Fruit fly (Drosophila melanogaster) whole organism: ENCODE results near the gene CG14634.

Source experiments
- CG8478 ChIP-seq: fragments of >200 bp; optimal IDR thresholded peaks from 2 replicates; lab custom pipeline; 2018; ENCODE audit warnings: inconsistent platforms
- Dll ChIP-seq: fragments of >200 bp; optimal IDR thresholded peaks from 2 replicates; lab custom pipeline; 2017
- EcR ChIP-seq, 2 experiments: fragments of >200 bp; optimal IDR thresholded peaks; 2 replicates each; lab custom pipeline; 2017; ENCODE audit warnings: missing biosample characterization in 2 of 2, missing genetic modification characterization in 2 of 2, missing genetic modification reagents in 2 of 2
- pan ChIP-seq: fragments of >200 bp; optimal IDR thresholded peaks from 2 replicates; lab custom pipeline; 2017
- psq ChIP-seq: fragments of >200 bp; optimal IDR thresholded peaks from 2 replicates; lab custom pipeline; 2017
- usp ChIP-seq: fragments of >200 bp; optimal IDR thresholded peaks from 2 replicates; lab custom pipeline; 2017; ENCODE audit warnings: missing biosample characterization, missing genetic modification characterization, mixed read lengths

Gene CG14634

DNA sequence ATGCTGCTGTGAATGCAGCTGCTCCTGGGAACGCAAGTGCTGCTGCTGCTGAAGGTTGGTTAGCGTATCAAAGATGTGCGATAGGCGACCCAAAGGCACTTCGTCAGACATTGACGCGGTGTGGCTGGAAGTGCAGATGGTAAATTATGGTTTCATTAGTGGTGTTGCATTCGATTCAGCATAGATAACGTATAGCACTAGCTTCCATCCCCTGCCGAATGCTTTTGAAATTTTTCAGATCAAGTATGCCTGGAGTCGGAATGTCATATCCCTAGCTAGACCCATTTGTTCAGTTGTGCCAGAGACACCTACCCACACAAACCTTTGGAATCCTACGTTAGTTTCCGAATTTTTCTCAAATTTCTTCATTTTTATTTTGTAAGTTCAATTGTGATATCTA is 31.8 kb downstream of the CG14634 start, which contains the start of gene CG11663:
TSS of gene CG11663 (plus strand) at position 301 of the 400 bp plus-strand sequence.
- no peak for TF ChIP-seq usp (GFP tag; lab: Kevin White, UChicago)
- no peak for TF ChIP-seq pan
- no peak for TF ChIP-seq Dll (lab: Kevin White, UChicago)
- TF ChIP-seq CG8478 (lab: Kevin White, UChicago) = no peak
- TF ChIP-seq EcR (GFP tag; optimal IDR thresholded peaks at IDR 0.05; lab: Kevin White, UChicago) = no peak
- no peak for TF ChIP-seq psq (lab: Kevin White, UChicago)

DNA sequence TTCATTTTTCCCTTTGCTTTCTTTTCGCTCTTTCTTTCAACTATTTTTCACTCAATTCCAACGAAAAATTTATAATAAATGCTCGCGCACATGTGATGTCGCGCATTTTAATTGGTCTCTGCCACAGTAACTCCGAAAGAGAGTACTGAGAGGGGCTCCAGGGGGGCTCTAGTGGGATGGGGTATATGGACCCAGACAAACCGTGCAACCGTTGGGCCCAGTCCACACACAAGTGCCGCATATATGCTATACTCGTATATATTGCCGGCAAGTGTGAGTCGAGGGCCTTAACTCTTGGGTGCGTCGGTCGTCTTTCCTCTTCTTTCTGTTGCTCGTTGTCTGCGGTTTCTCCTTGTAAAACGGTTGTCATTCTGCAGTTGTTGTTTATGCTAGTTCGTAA is 36.0 kb downstream of the CG14634 start:
- peak in 1 of 2 experiments; percentile 14 for TF ChIP-seq EcR (GFP tag; optimal IDR thresholded peaks at IDR 0.05; lab: Kevin White, UChicago)
- no peak for TF ChIP-seq psq (lab: Kevin White, UChicago)
- no peak for TF ChIP-seq CG8478 (lab: Kevin White, UChicago)
- TF ChIP-seq usp (GFP tag; lab: Kevin White, UChicago) = no peak
- TF ChIP-seq pan = no peak
- no peak for TF ChIP-seq Dll (lab: Kevin White, UChicago)

DNA sequence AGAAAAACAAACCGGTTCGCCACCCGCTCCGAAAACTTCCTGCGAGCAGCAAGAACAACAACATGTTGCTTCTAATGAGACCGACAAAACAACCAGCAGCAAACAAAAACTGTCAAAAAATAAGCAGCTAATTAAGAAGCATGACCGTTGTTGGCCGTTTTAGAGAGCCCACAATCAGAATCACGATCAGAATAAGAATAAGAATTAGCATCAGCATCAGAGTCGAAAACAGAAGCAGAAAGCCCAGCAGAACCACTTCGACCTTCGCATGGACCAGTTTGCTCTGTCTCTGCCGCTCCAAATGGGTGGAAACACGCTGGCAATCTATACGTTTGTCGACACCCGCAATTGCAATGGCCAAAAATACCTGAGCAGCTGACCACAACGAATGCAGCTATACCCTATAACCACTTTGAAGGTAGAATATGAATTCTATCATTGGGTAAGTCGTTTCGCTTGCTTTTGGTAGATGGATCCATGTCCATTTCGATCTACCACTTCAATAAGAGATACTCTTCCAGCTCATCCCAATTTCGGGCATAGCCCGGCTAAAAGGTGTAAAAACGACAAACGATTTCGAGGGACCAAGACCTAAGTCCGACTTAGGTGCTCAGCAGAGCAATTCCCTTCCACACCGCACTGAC is 37.1 kb downstream of the CG14634 start:
- TF ChIP-seq pan (no peak), usp (GFP tag; lab: Kevin White, UChicago) (no peak), psq (lab: Kevin White, UChicago) (no peak), EcR (GFP tag; optimal IDR thresholded peaks at IDR 0.05; lab: Kevin White, UChicago) (no peak), CG8478 (lab: Kevin White, UChicago) (no peak), Dll (lab: Kevin White, UChicago) (no peak)

DNA sequence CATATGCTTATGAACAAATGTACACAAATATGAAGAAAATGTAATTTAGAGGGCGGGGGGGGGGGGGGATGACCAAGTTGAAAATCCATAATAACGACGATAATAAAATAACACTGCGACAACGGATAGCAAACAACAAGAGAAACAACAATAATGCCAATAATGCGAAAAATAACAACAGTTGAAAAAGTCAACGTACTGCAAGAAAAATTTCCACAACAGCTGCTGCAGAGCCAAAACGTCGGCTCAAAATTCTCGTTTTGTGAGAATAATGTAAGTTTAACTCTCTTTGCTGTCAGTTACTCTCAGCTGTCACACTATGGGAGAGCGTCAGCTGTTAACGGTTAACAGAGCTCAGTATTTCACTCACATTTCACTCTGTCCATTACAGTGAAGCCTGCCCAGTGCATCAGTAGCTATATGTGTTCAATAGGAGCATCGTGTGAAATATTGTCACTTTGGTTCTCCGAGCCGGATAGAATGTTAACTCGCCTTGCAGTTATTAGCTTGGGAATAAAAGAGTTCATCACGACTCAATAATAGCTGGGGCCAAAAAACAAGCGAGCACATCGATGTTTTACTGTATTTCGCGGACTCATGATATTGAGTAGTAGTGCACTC is 38.4 kb downstream of the CG14634 start:
- TF ChIP-seq EcR (GFP tag; optimal IDR thresholded peaks at IDR 0.05; lab: Kevin White, UChicago) (no peak), pan (no peak), CG8478 (lab: Kevin White, UChicago) (no peak), psq (lab: Kevin White, UChicago) (no peak), Dll (lab: Kevin White, UChicago) (no peak), usp (GFP tag; lab: Kevin White, UChicago) (no peak)

DNA sequence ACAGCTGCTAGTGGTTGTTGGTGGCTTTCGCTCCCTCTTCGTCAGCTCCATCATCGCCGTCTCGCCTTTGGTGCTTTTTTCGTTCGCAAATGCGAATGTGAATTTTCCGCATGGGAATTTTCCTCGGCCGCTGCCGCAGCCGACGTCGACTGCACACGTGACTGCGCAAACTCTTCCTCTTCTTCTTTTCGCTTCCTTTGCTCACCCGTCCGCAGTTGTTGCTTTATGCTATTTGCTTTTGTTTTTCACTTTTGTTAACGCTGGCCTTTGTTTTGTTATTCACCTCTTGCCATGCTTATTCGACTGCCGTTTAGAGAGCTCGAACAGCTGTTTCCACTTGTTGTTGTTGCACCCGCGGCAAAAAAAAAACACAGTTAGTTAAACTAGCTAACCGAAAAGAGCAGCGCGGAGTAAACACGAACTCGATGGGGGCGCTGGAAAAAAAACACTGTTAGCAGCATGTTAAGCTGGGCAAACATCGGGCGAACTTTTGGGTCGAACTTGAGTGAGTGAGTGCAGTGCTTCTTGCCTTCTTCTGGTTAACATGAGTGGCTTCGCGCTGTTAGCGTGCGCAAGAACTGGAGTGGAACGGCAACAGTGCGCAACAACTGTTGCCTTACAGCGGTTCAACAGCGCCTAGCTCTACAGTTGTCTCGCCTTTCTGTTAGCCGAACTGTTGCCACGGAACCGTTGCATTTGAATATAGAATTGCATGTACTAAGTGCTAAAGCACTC is 46.5 kb downstream of the CG14634 start:
- TF ChIP-seq CG8478 (lab: Kevin White, UChicago) (no peak), psq (lab: Kevin White, UChicago) (no peak), pan (no peak), Dll (lab: Kevin White, UChicago) (no peak), usp (GFP tag; lab: Kevin White, UChicago) (no peak), EcR (GFP tag; optimal IDR thresholded peaks at IDR 0.05; lab: Kevin White, UChicago) (no peak)
